Fruit fly (Drosophila melanogaster) whole organism, embryonic: ENCODE measurements around the gene ATPsynB.
A peak's percentile ranks its signal among the peaks of the same experiment; 100 is the strongest.

ENCODE experiments used
- BEAF-32 ChIP-seq: fragments of 200-800 bp; sonication (Bioruptor generic); optimal IDR thresholded peaks from 3 replicates; lab custom pipeline; 2017; ENCODE audit warnings: missing biosample characterization, missing genetic modification characterization, mild to moderate bottlenecking, moderate library complexity, missing genetic modification reagents
- Bdp1 ChIP-seq: fragments of 200-800 bp; sonication (Bioruptor generic); optimal IDR thresholded peaks from 3 replicates; lab custom pipeline; 2016; ENCODE audit warnings: missing biosample characterization, missing genetic modification characterization
- Blimp-1 ChIP-seq: fragments of 200-800 bp; sonication (Bioruptor generic); optimal IDR thresholded peaks from 3 replicates; lab custom pipeline; 2018; ENCODE audit warnings: missing biosample characterization, missing genetic modification characterization, mild to moderate bottlenecking, moderate library complexity, missing genetic modification reagents
- CG10209 ChIP-seq: fragments of 200-800 bp; sonication (Bioruptor generic); optimal IDR thresholded peaks from 3 replicates; lab custom pipeline; 2017; ENCODE audit warnings: missing biosample characterization, mild to moderate bottlenecking, missing genetic modification characterization, missing genetic modification reagents
- CG10274 ChIP-seq: fragments of 200-800 bp; sonication (Bioruptor generic); optimal IDR thresholded peaks from 3 replicates; lab custom pipeline; 2017; ENCODE audit warnings: missing biosample characterization, mild to moderate bottlenecking, missing genetic modification characterization
- CG10431 ChIP-seq: fragments of 200-800 bp; sonication (Bioruptor generic); optimal IDR thresholded peaks from 3 replicates; lab custom pipeline; 2018; ENCODE audit warnings: missing biosample characterization, mild to moderate bottlenecking, missing genetic modification characterization
- CG11085 ChIP-seq: fragments of 200-800 bp; sonication (Bioruptor generic); IDR thresholded peaks from 2 replicates; pipeline ENCODE4 v1.3.6; 2022; ENCODE audit warnings: missing biosample characterization, missing genetic modification characterization
- CG11093 ChIP-seq: fragments of 200-800 bp; sonication (Bioruptor generic); IDR thresholded peaks from 3 replicates; pipeline ENCODE4 v1.3.6; 2022; ENCODE audit warnings: missing biosample characterization, missing genetic modification characterization
- CG13424 ChIP-seq: fragments of 200-800 bp; sonication (Bioruptor generic); optimal IDR thresholded peaks from 2 replicates; lab custom pipeline; 2019; ENCODE audit warnings: missing biosample characterization, mild to moderate bottlenecking, missing genetic modification characterization, moderate library complexity
- CG13624 ChIP-seq: fragments of 200-800 bp; sonication (Bioruptor generic); optimal IDR thresholded peaks from 2 replicates; lab custom pipeline; 2016; ENCODE audit warnings: missing biosample characterization, missing genetic modification characterization
- CG15514 ChIP-seq: fragments of 200-800 bp; sonication (Bioruptor generic); optimal IDR thresholded peaks from 3 replicates; lab custom pipeline; 2017; ENCODE audit warnings: missing biosample characterization, missing genetic modification characterization, mild to moderate bottlenecking, moderate library complexity, missing genetic modification reagents
- CG1792 ChIP-seq: fragments of 200-800 bp; sonication (Bioruptor generic); optimal IDR thresholded peaks from 2 replicates; lab custom pipeline; 2016; ENCODE audit warnings: missing biosample characterization, missing genetic modification characterization
- CG2199 ChIP-seq: fragments of 200-800 bp; sonication (Bioruptor generic); IDR thresholded peaks from 3 replicates; pipeline ENCODE4 v1.3.6; 2022; ENCODE audit warnings: missing biosample characterization, missing genetic modification characterization
- CG32767 ChIP-seq: fragments of 200-800 bp; sonication (Bioruptor generic); IDR thresholded peaks from 2 replicates; pipeline ENCODE4 v1.3.6; 2022; ENCODE audit warnings: missing biosample characterization, missing genetic modification characterization
- CG34376 ChIP-seq: fragments of 200-800 bp; sonication (Bioruptor generic); optimal IDR thresholded peaks from 2 replicates; lab custom pipeline; 2018; ENCODE audit warnings: missing biosample characterization, mild to moderate bottlenecking, missing genetic modification characterization
- CG3838 ChIP-seq: fragments of 200-800 bp; sonication (Bioruptor generic); optimal IDR thresholded peaks from 3 replicates; lab custom pipeline; 2016; ENCODE audit warnings: missing biosample characterization, missing genetic modification characterization
- CG4282 ChIP-seq: fragments of 200-800 bp; sonication (Bioruptor generic); optimal IDR thresholded peaks from 2 replicates; lab custom pipeline; 2016; ENCODE audit warnings: missing biosample characterization, missing genetic modification characterization
- CG6654 ChIP-seq: fragments of 200-800 bp; sonication (Bioruptor generic); optimal IDR thresholded peaks from 2 replicates; lab custom pipeline; 2017; ENCODE audit warnings: missing biosample characterization, mild to moderate bottlenecking, missing genetic modification characterization
- CG7556 ChIP-seq: fragments of 200-800 bp; sonication (Bioruptor generic); optimal IDR thresholded peaks from 2 replicates; lab custom pipeline; 2017; ENCODE audit warnings: missing biosample characterization, mild to moderate bottlenecking, missing genetic modification characterization
- CG8290 ChIP-seq, 3 experiments: fragments of 200-800 bp; sonication (Bioruptor generic); optimal IDR thresholded peaks; 2 replicates each; lab custom pipeline; 2016 to 2019; ENCODE audit warnings: missing biosample characterization in 3 of 3, missing genetic modification characterization in 3 of 3, mild to moderate bottlenecking in 2 of 3, moderate library complexity in 1 of 3
- D19A ChIP-seq: fragments of 200-800 bp; optimal IDR thresholded peaks from 3 replicates; lab custom pipeline; 2019; ENCODE audit warnings: missing biosample characterization, mild to moderate bottlenecking, missing genetic modification characterization, moderate library complexity
- HHEX ChIP-seq: fragments of 200-800 bp; sonication (Bioruptor generic); optimal IDR thresholded peaks from 3 replicates; lab custom pipeline; 2017; ENCODE audit warnings: missing biosample characterization, mild to moderate bottlenecking, missing genetic modification characterization, missing genetic modification reagents
- NC2α ChIP-seq: fragments of 200-800 bp; sonication (Bioruptor generic); optimal IDR thresholded peaks from 2 replicates; lab custom pipeline; 2016; ENCODE audit warnings: missing biosample characterization, missing genetic modification characterization
- Neu2 ChIP-seq: fragments of 200-800 bp; sonication (Bioruptor generic); optimal IDR thresholded peaks from 3 replicates; lab custom pipeline; 2016; ENCODE audit warnings: missing biosample characterization, missing genetic modification characterization, borderline replicate concordance
- Nf-YC ChIP-seq: fragments of 200-800 bp; optimal IDR thresholded peaks from 3 replicates; lab custom pipeline; 2019; ENCODE audit warnings: missing biosample characterization, mild to moderate bottlenecking, missing genetic modification characterization, moderate library complexity
- Ravus ChIP-seq: fragments of 200-800 bp; sonication (Bioruptor generic); IDR thresholded peaks from 2 replicates; pipeline ENCODE4 v1.3.6; 2022; ENCODE audit warnings: missing biosample characterization, missing genetic modification characterization
- Rfx ChIP-seq: fragments of 200-800 bp; sonication (Bioruptor generic); IDR thresholded peaks from 2 replicates; pipeline ENCODE4 v1.3.6; 2022; ENCODE audit warnings: missing biosample characterization, missing genetic modification characterization
- Rx ChIP-seq: fragments of 200-800 bp; sonication (Bioruptor generic); IDR thresholded peaks from 2 replicates; pipeline ENCODE4 v1.3.6; 2022; ENCODE audit warnings: missing biosample characterization, missing genetic modification characterization
- Sin3A ChIP-seq: fragments of >200 bp; optimal IDR thresholded peaks from 2 replicates; lab custom pipeline; 2018
- Six4 ChIP-seq: fragments of 200-800 bp; sonication (Bioruptor generic); optimal IDR thresholded peaks from 2 replicates; lab custom pipeline; 2016; ENCODE audit warnings: missing biosample characterization, missing genetic modification characterization
- Tbp ChIP-seq: fragments of >200 bp; optimal IDR thresholded peaks from 2 replicates; lab custom pipeline; 2018; ENCODE audit warnings: missing biosample characterization, missing genetic modification characterization
- al ChIP-seq: fragments of 200-800 bp; sonication (Bioruptor generic); IDR thresholded peaks from 2 replicates; pipeline ENCODE4 v1.3.6; 2022; ENCODE audit warnings: missing biosample characterization, missing genetic modification characterization
- chinmo ChIP-seq: fragments of 200-800 bp; sonication (Bioruptor generic); IDR thresholded peaks from 4 replicates; pipeline ENCODE4 v1.3.6; 2022; ENCODE audit warnings: missing biosample characterization, missing genetic modification characterization; ENCODE audit not compliant: partially characterized antibody
- dati ChIP-seq: fragments of 200-800 bp; sonication (Bioruptor generic); IDR thresholded peaks from 2 replicates; pipeline ENCODE4 v1.3.6; 2022; ENCODE audit warnings: missing biosample characterization, missing genetic modification characterization
- fd3F ChIP-seq: fragments of 200-800 bp; sonication (Bioruptor generic); optimal IDR thresholded peaks from 2 replicates; lab custom pipeline; 2018; ENCODE audit warnings: missing biosample characterization, mild to moderate bottlenecking, missing genetic modification characterization, moderate library complexity
- grau ChIP-seq: fragments of 200-800 bp; optimal IDR thresholded peaks from 3 replicates; lab custom pipeline; 2019; ENCODE audit warnings: missing biosample characterization, mild to moderate bottlenecking, missing genetic modification characterization, moderate library complexity
- knrl ChIP-seq: fragments of 200-800 bp; sonication (Bioruptor generic); IDR thresholded peaks from 3 replicates; pipeline ENCODE4 v1.3.6; 2022; ENCODE audit warnings: missing biosample characterization, missing genetic modification characterization; ENCODE audit not compliant: partially characterized antibody
- mirr ChIP-seq: fragments of 200-800 bp; sonication (Bioruptor generic); optimal IDR thresholded peaks from 3 replicates; lab custom pipeline; 2018; ENCODE audit warnings: missing biosample characterization, mild to moderate bottlenecking, missing genetic modification characterization
- nau ChIP-seq: fragments of 200-800 bp; sonication (Bioruptor generic); optimal IDR thresholded peaks from 3 replicates; lab custom pipeline; 2017; ENCODE audit warnings: missing biosample characterization, mild to moderate bottlenecking, missing genetic modification characterization, missing genetic modification reagents
- nerfin-2 ChIP-seq: fragments of 200-800 bp; sonication (Bioruptor generic); IDR thresholded peaks from 2 replicates; pipeline ENCODE4 v1.3.6; 2022; ENCODE audit warnings: missing biosample characterization, missing genetic modification characterization; ENCODE audit not compliant: partially characterized antibody
- pho ChIP-seq: fragments of 200-800 bp; sonication (Bioruptor generic); optimal IDR thresholded peaks from 2 replicates; lab custom pipeline; 2016; ENCODE audit warnings: missing biosample characterization, missing genetic modification characterization
- phol ChIP-seq: fragments of 200-800 bp; sonication (Bioruptor generic); optimal IDR thresholded peaks from 3 replicates; lab custom pipeline; 2018; ENCODE audit warnings: missing biosample characterization, mild to moderate bottlenecking, missing genetic modification characterization, moderate library complexity
- repo ChIP-seq: fragments of 200-800 bp; sonication (Bioruptor generic); optimal IDR thresholded peaks from 2 replicates; lab custom pipeline; 2016; ENCODE audit warnings: missing biosample characterization, missing genetic modification characterization
- sug ChIP-seq: fragments of 200-800 bp; optimal IDR thresholded peaks from 2 replicates; lab custom pipeline; 2019; ENCODE audit warnings: missing biosample characterization, mild to moderate bottlenecking, missing genetic modification characterization, moderate library complexity
- tap ChIP-seq: fragments of 200-800 bp; optimal IDR thresholded peaks from 3 replicates; lab custom pipeline; 2019; ENCODE audit warnings: missing biosample characterization, mild to moderate bottlenecking, missing genetic modification characterization, moderate library complexity
- toy ChIP-seq: fragments of 200-800 bp; sonication (Bioruptor generic); IDR thresholded peaks from 2 replicates; pipeline ENCODE4 v1.3.6; 2022; ENCODE audit warnings: missing biosample characterization, missing genetic modification characterization
- ttk ChIP-seq: fragments of 200-800 bp; sonication (Bioruptor generic); IDR thresholded peaks from 2 replicates; pipeline ENCODE4 v2.1.2; 2022; ENCODE audit warnings: missing biosample characterization, missing genetic modification characterization
- vfl ChIP-seq: fragments of 200-800 bp; sonication (Bioruptor generic); optimal IDR thresholded peaks from 2 replicates; lab custom pipeline; 2016; ENCODE audit warnings: missing biosample characterization, missing genetic modification characterization
- vvl ChIP-seq: fragments of 200-800 bp; sonication (Bioruptor generic); IDR thresholded peaks from 2 replicates; pipeline ENCODE4 v1.3.6; 2022; ENCODE audit warnings: missing biosample characterization, missing genetic modification characterization
- zfh1 ChIP-seq: fragments of 200-800 bp; sonication (Bioruptor generic); IDR thresholded peaks from 3 replicates; pipeline ENCODE4 v1.3.6; 2022; ENCODE audit warnings: missing biosample characterization, missing genetic modification characterization

ATPsynB gene

dm6 chr3L:9744060-9744549 lies 14.3 kb downstream of the ATPsynB start (continued):
- TF ChIP-seq zfh1 (GFP tag; lab: Robert Waterston, UW), result peak; percentile 85
- peak; percentile 85 for TF ChIP-seq CG6654 (GFP tag; lab: Kevin White, UChicago)
- TF ChIP-seq CG10209 (GFP tag; lab: Kevin White, UChicago), result peak; percentile 75
- no peak for TF ChIP-seq knrl (GFP tag; lab: Robert Waterston, UW)
- TF ChIP-seq Rx, result peak; percentile 77
- peak; percentile 92 for TF ChIP-seq Blimp-1 (GFP tag; lab: Kevin White, UChicago)
- peak; percentile 65 for TF ChIP-seq CG11085 (GFP tag; lab: Robert Waterston, UW)
- peak; percentile 5 for TF ChIP-seq Bdp1 (GFP tag; lab: Kevin White, UChicago)
- TF ChIP-seq chinmo, result no peak
- 0 out of 2 replicates have a peak, but pooled peaks have one; percentile 22 for TF ChIP-seq toy (GFP tag; lab: Robert Waterston, UW)
- peak; percentile 61 for TF ChIP-seq CG34376 (GFP tag; lab: Kevin White, UChicago)
- TF ChIP-seq CG7556, result peak; percentile 92
- peak; percentile 74 for TF ChIP-seq CG15514 (GFP tag; lab: Kevin White, UChicago)
- peak; percentile 72 for TF ChIP-seq fd3F (GFP tag; lab: Kevin White, UChicago)
- peak; percentile 78 for TF ChIP-seq Six4
- peak; percentile 84 for TF ChIP-seq CG1792 (GFP tag; lab: Kevin White, UChicago)
- TF ChIP-seq pho (GFP tag; lab: Kevin White, UChicago), result peak; percentile 38
- peak; percentile 72 for TF ChIP-seq CG13624 (GFP tag; lab: Kevin White, UChicago)
- TF ChIP-seq nau (GFP tag; lab: Kevin White, UChicago), result peak; percentile 93
- peak; percentile 84 for TF ChIP-seq grau
- peak; percentile 87 for TF ChIP-seq CG13424 (tag; lab: Kevin White, UChicago)
- TF ChIP-seq vfl (GFP tag; lab: Kevin White, UChicago), result peak; percentile 64
- TF ChIP-seq CG32767 (GFP tag; lab: Robert Waterston, UW), result peak; percentile 81
- no peak for TF ChIP-seq Sin3A (lab: Kevin White, UChicago)
- TF ChIP-seq mirr (GFP tag; lab: Kevin White, UChicago), result no peak
- TF ChIP-seq al (GFP tag; lab: Robert Waterston, UW), result peak; percentile 79
- peak; percentile 94 for TF ChIP-seq phol (tag; lab: Kevin White, UChicago)
- no peak for TF ChIP-seq BEAF-32 (GFP tag; lab: Kevin White, UChicago)
- no peak for TF ChIP-seq Neu2
- TF ChIP-seq CG10274, result peak; percentile 61
- peak; percentile 91 for TF ChIP-seq ttk
- peak; percentile 92 for TF ChIP-seq D19A (tag; lab: Kevin White, UChicago)
- no peak for TF ChIP-seq CG3838 (GFP tag; lab: Kevin White, UChicago)
- peak; percentile 56 for TF ChIP-seq CG8290 (GFP tag; optimal IDR thresholded peaks at IDR 0.05; lab: Kevin White, UChicago)
- TF ChIP-seq CG8290 (tag; optimal IDR thresholded peaks at IDR 0.05; lab: Kevin White, UChicago), result no peak
- TF ChIP-seq Nf-YC, result peak; percentile 86
- peak; percentile 91 for TF ChIP-seq HHEX (GFP tag; lab: Kevin White, UChicago)
- no peak for TF ChIP-seq Tbp (GFP tag; lab: Kevin White, UChicago)
- peak; percentile 82 for TF ChIP-seq CG11093 (GFP tag; lab: Robert Waterston, UW)
- TF ChIP-seq sug, result peak; percentile 55
- peak; percentile 91 for TF ChIP-seq tap (tag; lab: Kevin White, UChicago)
- peak; percentile 85 for TF ChIP-seq Rfx (GFP tag; lab: Robert Waterston, UW)
- TF ChIP-seq NC2α (GFP tag; lab: Kevin White, UChicago), result no peak
- TF ChIP-seq vvl (GFP tag; lab: Robert Waterston, UW), result peak; percentile 89
- TF ChIP-seq repo (GFP tag; lab: Kevin White, UChicago), result peak; percentile 87
- no peak for TF ChIP-seq CG2199
- no peak for TF ChIP-seq nerfin-2 (GFP tag; lab: Robert Waterston, UW)
- TF ChIP-seq Ravus (GFP tag; lab: Robert Waterston, UW), result peak; percentile 41
- TF ChIP-seq CG4282 (GFP tag; lab: Kevin White, UChicago), result peak; percentile 4
- TF ChIP-seq CG10431 (GFP tag; lab: Kevin White, UChicago), result peak; percentile 28
- no peak for TF ChIP-seq dati (GFP tag; lab: Robert Waterston, UW)
